Worm (Caenorhabditis elegans) whole organism, young adult: Measurements from ENCODE around the gene F46B6.12.

Experiments used
- B0261.1 ChIP-seq: sonication (generic microtip); optimal IDR thresholded peaks from 2 replicates; lab custom pipeline; 2016; ENCODE audit warnings: mild to moderate bottlenecking, missing genetic modification characterization, moderate library complexity, missing compliant biosample characterization
- Y79H2A.3 ChIP-seq: fragments of 200-800 bp; sonication (Bioruptor generic); conservative IDR thresholded peaks from 2 replicates; pipeline ENCODE4 v1.3.6; 2022; ENCODE audit warnings: missing genetic modification reagents, missing genetic modification characterization, missing compliant biosample characterization
- ceh-100 ChIP-seq: fragments of 200-800 bp; sonication (Bioruptor generic); IDR thresholded peaks from 2 replicates; pipeline ENCODE4 v1.3.6; 2022; ENCODE audit warnings: missing genetic modification reagents, missing genetic modification characterization, missing compliant biosample characterization
- egrh-3 ChIP-seq: fragments of 200-800 bp; sonication (Bioruptor generic); IDR thresholded peaks from 2 replicates; pipeline ENCODE4 v1.3.6; 2022; ENCODE audit warnings: missing genetic modification reagents, missing genetic modification characterization, missing compliant biosample characterization
- nhr-27 ChIP-seq: fragments of 200-800 bp; sonication (Bioruptor generic); optimal IDR thresholded peaks from 2 replicates; lab custom pipeline; 2018; ENCODE audit warnings: mild to moderate bottlenecking, missing genetic modification characterization, moderate library complexity, missing compliant biosample characterization
- pbrm-1 ChIP-seq: fragments of 200-800 bp; sonication (Bioruptor generic); IDR thresholded peaks from 2 replicates; pipeline ENCODE4 v1.3.6; 2022; ENCODE audit warnings: missing genetic modification reagents, missing genetic modification characterization, missing compliant biosample characterization
- sptf-2 ChIP-seq: fragments of 200-800 bp; sonication (Bioruptor generic); optimal IDR thresholded peaks from 2 replicates; lab custom pipeline; 2018; ENCODE audit warnings: mild to moderate bottlenecking, missing genetic modification characterization, missing compliant biosample characterization
- tlf-1 ChIP-seq: fragments of 200-800 bp; sonication (Bioruptor generic); optimal IDR thresholded peaks from 2 replicates; lab custom pipeline; 2018; ENCODE audit warnings: mild to moderate bottlenecking, missing genetic modification characterization, missing compliant biosample characterization
- unc-130 ChIP-seq: sonication (generic microtip); optimal IDR thresholded peaks from 2 replicates; lab custom pipeline; 2016; ENCODE audit warnings: missing genetic modification reagents, missing genetic modification characterization, missing compliant biosample characterization
- unc-62 ChIP-seq: fragments of 150-350 bp; optimal IDR thresholded peaks from 2 replicates; lab custom pipeline; 2014; ENCODE audit warnings: missing biosample characterization, missing genetic modification reagents, missing genetic modification characterization

DNA sequence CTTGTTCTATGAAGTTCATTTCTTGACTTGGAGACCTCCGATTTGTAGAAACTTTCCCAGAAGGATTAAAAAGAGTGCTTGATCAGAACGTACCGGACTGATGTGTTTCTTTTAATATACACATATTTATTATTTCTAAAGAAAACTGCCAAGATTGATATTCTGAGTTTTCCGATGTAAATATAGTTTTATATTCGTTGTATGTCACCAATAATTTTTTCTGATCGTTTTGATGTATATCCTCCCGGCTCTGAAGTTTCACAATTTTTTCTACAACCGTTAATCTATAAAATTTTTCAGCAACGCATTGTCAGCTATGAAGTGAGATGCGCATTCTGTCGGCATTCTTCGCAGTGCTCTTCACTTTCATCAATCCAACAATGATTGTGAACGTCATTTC lies 20.9 kb upstream of the F46B6.12 start, which contains the start of gene F46B6.9:
- TF ChIP-seq unc-130 (GFP tag; lab: Kevin White, UChicago) (no peak), B0261.1 (tag; lab: Kevin White, UChicago) (no peak), egrh-3 (no peak), tlf-1 (GFP tag; lab: Kevin White, UChicago) (no peak), sptf-2 (GFP tag; lab: Kevin White, UChicago) (no peak), Y79H2A.3 (GFP tag; lab: Robert Waterston, UW) (no peak), pbrm-1 (GFP tag; lab: Robert Waterston, UW) (no peak), unc-62 (no peak), ceh-100 (GFP tag; lab: Robert Waterston, UW) (no peak), nhr-27 (tag; lab: Kevin White, UChicago) (no peak)
